Worm (Caenorhabditis elegans) whole organism, late embryonic: ENCODE results near the gene rpl-32.

Source experiments
- Y22D7AL.16 ChIP-seq: sonication (generic microtip); optimal IDR thresholded peaks from 2 replicates; lab custom pipeline; 2016; ENCODE audit warnings: missing genetic modification characterization, missing compliant biosample characterization
- ama-1 ChIP-seq: fragments of 150-350 bp; optimal IDR thresholded peaks from 2 replicates; lab custom pipeline; 2014
- ceh-9 ChIP-seq: sonication (generic microtip); optimal IDR thresholded peaks from 2 replicates; lab custom pipeline; 2016; ENCODE audit warnings: mild to moderate bottlenecking, missing genetic modification characterization, inconsistent platforms, missing compliant biosample characterization
- elt-2 ChIP-seq: sonication (generic microtip); optimal IDR thresholded peaks from 2 replicates; lab custom pipeline; 2016; ENCODE audit warnings: missing genetic modification reagents, missing genetic modification characterization, missing compliant biosample characterization
- fkh-10 ChIP-seq: fragments of 150-350 bp; optimal IDR thresholded peaks from 2 replicates; lab custom pipeline; 2014; ENCODE audit warnings: missing biosample characterization, missing genetic modification reagents, missing genetic modification characterization
- gmeb-2 ChIP-seq: sonication (generic microtip); optimal IDR thresholded peaks from 2 replicates; lab custom pipeline; 2016; ENCODE audit warnings: missing genetic modification characterization, inconsistent platforms, missing compliant biosample characterization
- pqm-1 ChIP-seq: sonication (generic microtip); optimal IDR thresholded peaks from 2 replicates; lab custom pipeline; 2016; ENCODE audit warnings: missing genetic modification characterization, missing compliant biosample characterization
- sdc-2 ChIP-seq: sonication (generic microtip); optimal IDR thresholded peaks from 2 replicates; lab custom pipeline; 2016; ENCODE audit warnings: missing genotype, missing genetic modification characterization, missing compliant biosample characterization
- sox-2 ChIP-seq: fragments of 200-800 bp; sonication (Bioruptor generic); IDR thresholded peaks from 2 replicates; pipeline ENCODE4 v1.3.6; 2022; ENCODE audit warnings: missing genetic modification reagents, missing genetic modification characterization, missing compliant biosample characterization
- tbx-2 ChIP-seq: sonication (generic microtip); optimal IDR thresholded peaks from 2 replicates; lab custom pipeline; 2016; ENCODE audit warnings: missing genetic modification characterization, missing compliant biosample characterization

ce11 chrII:9056215-9056819 is 568 bp downstream of the rpl-32 start:
- TF ChIP-seq sox-2 (GFP tag; lab: Robert Waterston, UW) (no peak), ama-1 (lab: Kevin White, UChicago) (no peak), ceh-9 (tag; lab: Kevin White, UChicago) (no peak), sdc-2 (tag; lab: Kevin White, UChicago) (no peak), Y22D7AL.16 (no peak), pqm-1 (no peak), elt-2 (no peak), gmeb-2 (tag; lab: Kevin White, UChicago) (no peak), tbx-2 (tag; lab: Kevin White, UChicago) (no peak), fkh-10 (GFP tag; lab: Kevin White, UChicago) (no peak)
